Fruit fly (Drosophila melanogaster): ENCODE measurements around the gene vret.

The vret gene

DNA sequence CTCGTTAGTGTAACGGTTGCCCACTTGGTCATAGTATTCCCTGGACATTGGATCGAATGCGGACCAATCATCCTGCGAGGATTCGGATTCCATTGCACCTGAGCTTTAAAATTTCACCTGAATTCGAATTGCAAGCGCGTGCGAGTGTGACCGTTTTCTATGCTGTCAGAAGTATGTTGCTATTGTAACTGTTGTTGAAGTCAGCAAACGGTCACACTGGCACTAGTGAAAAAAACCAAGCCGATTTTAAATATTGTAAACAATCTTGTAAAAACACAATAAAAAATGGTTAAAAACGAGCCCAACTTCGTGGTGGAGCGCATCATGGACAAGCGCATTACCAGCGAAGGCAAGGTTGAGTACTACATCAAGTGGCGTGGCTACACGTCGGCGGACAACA lies at the start of gene vret, which contains the start of gene HP1c:
vret (minus strand) TSS at position 150 of the 400 bp plus-strand sequence.
HP1c (plus strand) TSS at position 189 of the 400 bp plus-strand sequence.
- TF ChIP-seq CG17801 (GFP tag; optimal IDR thresholded peaks at IDR 0.05; ENCODE audit: partially characterized antibody) = no peak

DNA sequence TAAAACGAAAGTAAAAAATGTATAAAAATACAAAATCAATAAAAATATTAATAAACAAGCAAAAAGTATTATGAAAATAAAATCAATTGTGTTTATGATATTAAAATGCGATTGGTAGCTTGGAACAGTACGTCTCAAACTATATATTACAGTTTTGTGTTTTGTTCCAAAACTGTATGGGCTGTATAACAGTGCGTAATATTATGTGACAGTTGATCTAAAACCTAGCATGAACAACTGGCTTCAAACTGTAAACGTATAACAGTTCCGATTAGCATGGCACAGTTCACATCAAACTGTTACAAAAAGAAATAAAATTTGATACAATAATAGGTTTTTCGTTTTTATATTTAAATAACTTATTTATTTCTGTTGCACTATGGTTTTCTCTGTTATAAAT lies 48.6 kb upstream of the vret start:
- no peak for TF ChIP-seq CG17801 (GFP tag; optimal IDR thresholded peaks at IDR 0.05; ENCODE audit: partially characterized antibody)

DNA sequence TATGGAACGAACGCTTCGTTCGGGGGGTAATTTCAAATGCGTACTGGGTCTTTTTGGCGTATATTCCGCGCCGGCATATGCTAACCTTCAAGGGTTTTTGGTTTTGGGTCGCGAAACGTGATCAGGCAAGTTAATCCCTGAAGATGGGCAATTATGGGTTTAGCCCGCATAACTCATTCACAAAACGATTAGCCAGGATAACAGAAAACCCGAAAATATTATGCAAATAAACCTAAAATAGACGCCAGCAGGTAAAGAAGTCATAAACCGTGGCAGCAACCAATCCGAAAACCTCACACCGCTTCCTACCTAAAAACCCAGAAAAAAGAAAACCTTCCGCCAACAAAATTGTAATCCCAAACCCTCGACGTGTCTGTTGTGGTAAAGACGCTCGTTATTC lies 43.7 kb upstream of the vret start:
- no peak for TF ChIP-seq CG17801 (GFP tag; optimal IDR thresholded peaks at IDR 0.05; ENCODE audit: partially characterized antibody)

DNA sequence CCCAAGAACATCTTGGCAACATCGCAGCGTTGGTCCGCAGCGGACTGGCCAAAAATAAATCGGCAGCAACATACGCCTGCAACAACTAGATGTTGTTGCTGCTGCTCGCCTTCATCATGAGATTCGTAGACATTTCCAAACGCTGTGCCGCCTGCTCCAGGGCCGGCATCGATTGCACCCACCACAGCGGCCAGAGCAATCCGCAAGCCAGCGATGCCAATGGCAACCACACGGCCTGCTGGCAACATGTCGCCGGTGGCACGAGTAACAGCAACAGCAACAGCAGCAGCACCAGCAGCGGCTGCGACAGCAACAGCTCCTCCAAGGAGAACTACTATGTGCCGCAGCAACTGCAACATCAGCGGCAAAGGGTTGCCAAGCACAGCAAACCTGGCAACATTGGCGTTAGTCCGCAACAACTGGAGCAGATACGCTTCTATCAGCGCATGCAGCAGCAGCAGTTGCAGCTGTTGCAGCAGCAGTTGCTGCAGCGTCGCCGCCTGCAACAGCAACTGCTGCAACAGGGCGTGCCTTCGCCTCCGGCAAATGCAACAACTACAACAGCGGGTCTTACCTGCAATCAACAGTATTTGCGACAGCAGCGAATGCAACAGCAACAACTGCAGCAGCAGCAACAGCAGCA lies 39.4 kb upstream of the vret start:
- TF ChIP-seq CG17801 (GFP tag; optimal IDR thresholded peaks at IDR 0.05; ENCODE audit: partially characterized antibody) = no peak

DNA sequence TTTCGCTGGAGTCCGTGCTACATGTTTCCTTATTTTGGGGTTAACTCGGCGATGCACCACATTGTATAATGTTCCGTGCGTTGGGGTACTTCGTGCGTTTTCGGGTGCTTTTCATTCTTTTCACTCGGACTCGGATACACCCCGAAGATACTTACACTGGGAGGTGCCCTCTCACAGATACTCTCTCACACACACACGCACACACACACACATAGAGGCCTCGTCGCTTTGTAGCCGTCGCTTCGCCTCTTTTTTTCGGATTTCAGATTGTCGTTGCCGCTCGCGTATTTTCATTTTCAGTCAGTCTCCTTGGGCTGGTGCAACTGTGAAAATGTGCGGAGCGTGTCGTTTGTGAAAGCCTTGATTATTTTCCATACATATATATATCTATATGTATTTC lies 36.0 kb upstream of the vret start:
- TF ChIP-seq CG17801 (GFP tag; optimal IDR thresholded peaks at IDR 0.05; ENCODE audit: partially characterized antibody) = peak; percentile 75

DNA sequence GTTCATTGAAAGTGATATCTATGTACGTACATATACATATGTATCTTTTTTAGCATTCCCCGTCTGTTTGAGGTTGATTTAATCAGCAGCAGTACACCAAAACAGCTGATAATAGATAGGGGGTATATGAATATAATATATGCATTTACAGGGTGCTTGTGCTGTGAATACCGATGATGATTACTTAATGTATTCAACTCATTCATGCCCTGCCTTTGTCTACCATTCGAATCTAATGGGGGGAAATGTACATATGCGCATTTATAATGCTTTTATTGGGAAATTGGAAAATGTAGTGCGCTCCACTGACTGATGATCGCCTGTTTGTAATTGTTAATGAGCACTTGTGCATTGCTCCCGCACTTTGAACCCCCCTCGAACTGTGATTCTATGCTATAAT lies 34.8 kb upstream of the vret start:
- no peak for TF ChIP-seq CG17801 (GFP tag; optimal IDR thresholded peaks at IDR 0.05; ENCODE audit: partially characterized antibody)

DNA sequence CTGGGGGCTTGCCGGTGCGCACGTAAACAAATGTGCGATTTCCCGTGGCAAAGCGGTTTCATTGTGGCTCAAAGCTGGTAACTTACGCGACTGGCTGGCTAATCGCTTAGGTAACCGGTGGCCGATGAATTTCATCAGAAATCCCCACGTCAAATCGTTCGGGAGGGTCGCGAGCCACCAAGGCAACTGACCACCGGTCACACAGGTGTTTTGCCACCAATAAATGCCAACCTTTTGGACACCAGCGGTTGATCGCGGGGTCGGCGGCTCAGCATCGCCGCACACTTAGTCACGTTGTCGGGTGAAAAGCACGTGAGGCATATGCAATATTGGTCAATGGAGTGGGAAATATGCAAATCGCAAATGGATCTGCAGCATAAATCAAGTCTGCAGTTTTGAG lies 31.1 kb upstream of the vret start:
- TF ChIP-seq CG17801 (GFP tag; optimal IDR thresholded peaks at IDR 0.05; ENCODE audit: partially characterized antibody) = no peak

DNA sequence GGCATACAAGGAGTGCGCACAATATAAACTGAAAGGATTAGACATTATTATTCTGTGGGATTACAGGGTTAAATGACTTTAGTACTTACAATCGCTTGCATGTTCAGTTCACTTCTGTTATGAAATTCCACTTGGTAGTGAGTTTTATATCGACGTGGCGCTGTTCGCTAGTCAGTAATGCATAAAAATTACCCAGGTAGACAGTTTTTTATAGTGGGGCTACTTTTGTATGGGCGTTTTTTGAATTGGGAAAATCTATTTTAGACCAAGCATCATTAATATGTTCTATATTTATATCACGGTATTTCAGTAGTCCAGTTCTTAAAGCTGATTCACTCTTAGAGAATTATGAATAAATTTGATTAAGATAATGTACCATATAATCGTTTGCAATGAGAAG lies 26.3 kb upstream of the vret start, which contains the start of gene CG43095:
CG43095 (minus strand) TSS at position 101 of the 400 bp plus-strand sequence.
- TF ChIP-seq CG17801 (GFP tag; optimal IDR thresholded peaks at IDR 0.05; ENCODE audit: partially characterized antibody) = no peak

DNA sequence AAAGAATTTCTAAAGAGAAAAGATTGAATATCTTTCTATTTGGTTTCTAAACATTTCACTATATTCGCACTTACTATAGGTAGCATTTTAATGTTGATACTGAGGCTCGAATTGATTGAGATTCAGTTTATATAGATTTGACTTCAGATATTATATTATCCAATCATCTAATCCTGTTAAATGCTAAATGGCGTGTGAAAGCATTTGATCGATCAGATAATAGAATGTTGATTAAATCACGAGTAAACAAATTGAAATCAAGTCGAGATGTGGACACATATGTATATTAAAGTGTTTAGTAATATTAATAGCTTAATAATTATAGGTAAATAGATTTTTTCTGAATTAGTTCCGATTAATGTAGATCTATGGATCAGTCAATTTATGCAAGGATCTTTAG lies 25.5 kb upstream of the vret start, which contains the start of gene CG43094:
CG43094 (minus strand) TSS at position 101 of the 400 bp plus-strand sequence.
- no peak for TF ChIP-seq CG17801 (GFP tag; optimal IDR thresholded peaks at IDR 0.05; ENCODE audit: partially characterized antibody)

DNA sequence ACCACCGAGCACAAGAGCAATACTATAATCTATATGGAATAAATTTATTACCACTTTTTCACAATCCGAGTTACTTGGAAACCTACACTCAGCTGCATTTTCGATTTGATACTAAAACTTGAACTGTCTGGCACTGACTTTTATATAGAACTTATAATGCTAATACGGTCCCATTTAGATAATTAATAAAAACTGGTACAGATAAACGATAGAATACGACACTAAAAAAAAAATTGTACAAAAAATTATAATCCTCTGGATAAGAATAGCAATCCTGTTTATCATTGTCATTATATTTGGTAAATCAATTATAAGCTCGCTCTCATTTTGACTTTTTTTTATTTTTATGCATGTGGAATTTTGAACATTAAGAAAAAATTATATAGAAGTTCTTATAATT lies 24.8 kb upstream of the vret start, which contains the start of gene CG43093:
CG43093 (minus strand) TSS at position 101 of the 400 bp plus-strand sequence.
- no peak for TF ChIP-seq CG17801 (GFP tag; optimal IDR thresholded peaks at IDR 0.05; ENCODE audit: partially characterized antibody)

DNA sequence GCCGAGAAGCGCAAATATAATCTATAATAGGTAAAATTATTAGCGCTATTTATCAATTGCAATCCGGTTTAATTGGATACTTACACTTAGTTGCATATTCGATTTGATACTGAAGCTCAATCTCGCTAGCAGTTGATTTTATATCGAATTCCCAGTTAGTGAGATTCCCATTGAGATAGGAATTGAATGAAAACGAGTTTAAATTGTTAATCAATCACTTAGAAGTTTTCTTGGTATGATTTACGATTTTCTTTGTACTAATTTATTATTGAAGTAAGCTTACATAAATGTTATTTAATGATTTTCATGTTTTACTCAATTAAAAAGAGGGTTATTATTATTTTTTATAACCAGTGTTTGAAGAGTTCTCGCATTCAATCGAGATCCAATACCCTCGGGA lies 24.2 kb upstream of the vret start, which contains the start of gene CG43092:
CG43092 (minus strand) TSS at position 101 of the 400 bp plus-strand sequence.
- TF ChIP-seq CG17801 (GFP tag; optimal IDR thresholded peaks at IDR 0.05; ENCODE audit: partially characterized antibody) = no peak

DNA sequence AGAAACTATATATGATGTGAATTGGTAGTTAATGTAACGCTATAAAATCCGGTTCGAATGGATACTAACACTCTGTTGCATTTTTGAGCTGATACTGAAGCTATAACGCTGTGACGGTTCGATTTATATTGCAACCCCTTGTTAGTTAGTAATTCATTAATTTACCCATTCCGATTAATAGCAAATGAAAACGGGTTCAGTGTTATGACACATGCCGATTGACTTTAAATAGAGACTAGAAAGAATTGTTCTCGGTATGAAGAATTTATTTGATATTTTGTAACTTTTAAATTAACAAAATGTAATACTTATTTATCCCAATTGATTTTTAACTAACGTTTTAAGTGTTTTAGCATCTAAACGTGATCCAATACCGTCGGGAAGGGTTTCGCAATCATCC lies 23.3 kb upstream of the vret start, which contains the start of gene CG43091:
CG43091 (minus strand) TSS at position 101 of the 400 bp plus-strand sequence.
- no peak for TF ChIP-seq CG17801 (GFP tag; optimal IDR thresholded peaks at IDR 0.05; ENCODE audit: partially characterized antibody)

DNA sequence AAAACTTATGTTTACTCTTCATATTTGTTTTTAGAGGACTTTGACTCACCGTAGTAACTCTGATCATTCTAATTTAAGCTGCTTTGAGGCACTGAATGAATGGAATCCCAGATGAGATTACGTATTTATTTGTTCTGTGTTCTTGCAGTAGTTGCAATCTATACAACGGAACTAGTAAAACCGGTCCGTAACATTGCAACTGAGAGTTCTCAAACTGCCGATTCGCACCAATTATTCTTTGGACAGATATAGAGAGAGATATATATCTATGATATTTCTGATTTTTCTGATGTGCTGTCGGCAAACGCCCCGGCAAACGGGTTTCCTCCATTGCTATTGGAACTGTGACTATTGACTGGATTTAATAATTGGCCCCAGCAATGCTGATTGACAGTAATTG lies 22.2 kb upstream of the vret start, which contains the start of gene CG13841:
CG13841 (minus strand) TSS at position 101 of the 400 bp plus-strand sequence.
- no peak for TF ChIP-seq CG17801 (GFP tag; optimal IDR thresholded peaks at IDR 0.05; ENCODE audit: partially characterized antibody)

DNA sequence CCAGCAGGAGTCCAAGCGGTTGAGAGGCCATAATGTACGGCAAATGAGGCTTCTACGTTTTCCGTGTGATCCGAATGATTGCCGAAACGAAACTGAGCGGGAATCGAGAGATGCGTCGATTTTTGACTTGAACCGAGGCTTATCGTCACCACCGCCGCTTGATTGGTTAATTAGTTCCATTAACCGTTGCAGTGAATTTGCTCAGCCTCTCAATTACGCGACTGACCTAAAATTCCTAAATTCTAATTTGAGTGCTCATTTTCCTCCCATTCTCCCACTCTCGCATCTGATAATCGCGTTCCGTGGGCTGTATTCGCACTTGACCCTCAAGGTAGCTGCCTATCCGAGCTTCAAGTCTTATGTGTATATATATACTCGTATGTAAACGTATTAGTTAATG lies 20.7 kb upstream of the vret start, which contains the start of gene Nepl15:
Nepl15 (minus strand) TSS at position 101 of the 400 bp plus-strand sequence.
- TF ChIP-seq CG17801 (GFP tag; optimal IDR thresholded peaks at IDR 0.05; ENCODE audit: partially characterized antibody) = no peak

DNA sequence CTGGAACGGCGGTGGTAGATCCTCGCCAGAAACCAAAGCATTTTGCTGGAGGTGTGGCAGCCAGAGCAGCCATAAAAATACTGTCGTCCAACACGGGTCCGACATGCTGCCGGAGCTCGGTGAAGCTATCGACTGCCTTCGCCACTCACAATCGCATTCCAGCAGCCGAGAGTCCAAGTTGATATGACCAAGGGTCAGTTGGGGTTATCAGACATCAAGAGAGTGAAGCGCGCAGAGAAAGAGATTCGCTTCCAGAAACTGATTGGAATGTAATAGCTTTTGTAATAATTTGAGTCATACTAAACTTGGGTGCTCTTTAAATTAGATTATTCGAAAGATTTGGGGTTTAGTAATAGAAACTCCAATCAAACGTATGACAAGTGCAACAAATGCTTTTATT lies 18.2 kb upstream of the vret start, which contains the start of gene Nepl14:
Nepl14 (minus strand) TSS at position 125 of the 400 bp plus-strand sequence.
- TF ChIP-seq CG17801 (GFP tag; optimal IDR thresholded peaks at IDR 0.05; ENCODE audit: partially characterized antibody) = no peak

DNA sequence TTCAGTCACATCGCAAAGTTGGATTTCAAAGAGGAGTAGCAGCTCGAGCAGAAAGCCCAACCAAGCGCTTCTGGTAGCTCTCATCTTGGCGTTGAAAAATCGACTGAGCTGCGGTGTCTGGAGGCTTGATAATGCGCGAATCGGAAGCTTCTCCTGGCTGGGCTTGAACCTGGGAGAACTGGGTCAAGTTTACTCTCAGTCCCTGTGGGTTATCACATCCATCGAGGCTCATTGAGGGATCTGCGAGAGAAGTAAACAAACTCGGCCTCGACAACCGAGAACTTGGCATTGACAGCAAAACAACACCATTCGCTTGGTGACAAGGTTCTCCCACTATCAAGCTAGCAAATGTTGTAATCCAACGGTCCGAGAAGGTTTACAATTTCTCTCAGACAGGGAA lies 15.6 kb upstream of the vret start, which contains the start of gene Nepl13:
Nepl13 (minus strand) TSS at position 89 of the 400 bp plus-strand sequence.
- no peak for TF ChIP-seq CG17801 (GFP tag; optimal IDR thresholded peaks at IDR 0.05; ENCODE audit: partially characterized antibody)
